Fruit fly (Drosophila melanogaster) whole organism, embryonic: ENCODE results near the gene CdGAPr.

Experiments
- Antp ChIP-seq: fragments of 200-800 bp; sonication (Bioruptor generic); optimal IDR thresholded peaks from 3 replicates; lab custom pipeline; 2016; ENCODE audit warnings: missing biosample characterization, missing genetic modification characterization
- Asciz ChIP-seq: fragments of 200-800 bp; sonication (Bioruptor generic); optimal IDR thresholded peaks from 2 replicates; lab custom pipeline; 2017; ENCODE audit warnings: missing biosample characterization, mild to moderate bottlenecking, missing genetic modification characterization, missing genetic modification reagents
- CG10147 ChIP-seq: fragments of 200-800 bp; sonication (Bioruptor generic); optimal IDR thresholded peaks from 2 replicates; lab custom pipeline; 2019; ENCODE audit warnings: missing biosample characterization, mild to moderate bottlenecking, missing genetic modification characterization, moderate library complexity
- CG15514 ChIP-seq: fragments of 200-800 bp; sonication (Bioruptor generic); optimal IDR thresholded peaks from 3 replicates; lab custom pipeline; 2017; ENCODE audit warnings: missing biosample characterization, missing genetic modification characterization, mild to moderate bottlenecking, moderate library complexity, missing genetic modification reagents
- CG15601 ChIP-seq: fragments of 200-800 bp; sonication (Bioruptor generic); optimal IDR thresholded peaks from 3 replicates; lab custom pipeline; 2019; ENCODE audit warnings: missing biosample characterization, mild to moderate bottlenecking, missing genetic modification characterization, moderate library complexity
- CG18764 ChIP-seq: fragments of 200-800 bp; sonication (Bioruptor generic); optimal IDR thresholded peaks from 3 replicates; lab custom pipeline; 2016; ENCODE audit warnings: missing biosample characterization, missing genetic modification characterization
- CG34422 ChIP-seq: fragments of 200-800 bp; sonication (Bioruptor generic); IDR thresholded peaks from 3 replicates; pipeline ENCODE4 v1.3.6; 2022; ENCODE audit warnings: missing biosample characterization, missing genetic modification characterization
- CG4404 ChIP-seq: fragments of 200-800 bp; sonication (Bioruptor generic); IDR thresholded peaks from 2 replicates; pipeline ENCODE4 v1.3.6; 2022; ENCODE audit warnings: missing biosample characterization, missing genetic modification characterization
- CG8089 ChIP-seq: fragments of 200-800 bp; sonication (Bioruptor generic); optimal IDR thresholded peaks from 3 replicates; lab custom pipeline; 2016; ENCODE audit warnings: missing biosample characterization, missing genetic modification characterization
- CG9609 ChIP-seq: fragments of 200-800 bp; sonication (Bioruptor generic); optimal IDR thresholded peaks from 3 replicates; lab custom pipeline; 2016; ENCODE audit warnings: missing biosample characterization, missing genetic modification characterization
- CG9876 ChIP-seq: fragments of 200-800 bp; sonication (Bioruptor generic); optimal IDR thresholded peaks from 2 replicates; lab custom pipeline; 2016; ENCODE audit warnings: missing biosample characterization, missing genetic modification characterization
- CkIIα-i1 ChIP-seq: fragments of 200-800 bp; sonication (Bioruptor generic); IDR thresholded peaks from 2 replicates; pipeline ENCODE4 v1.3.6; 2022; ENCODE audit warnings: missing biosample characterization, missing genetic modification characterization
- D ChIP-seq, 2 experiments: fragments of 200-800 bp in 1 of 2; fragments of >200 bp in 1 of 2; sonication (Bioruptor generic) in 1 of 2; optimal IDR thresholded peaks; 2 replicates in 1 of 2; 3 replicates in 1 of 2; lab custom pipeline; 2017; ENCODE audit warnings: mild to moderate bottlenecking in 1 of 2, missing biosample characterization in 1 of 2, missing genetic modification characterization in 1 of 2, missing genetic modification reagents in 1 of 2
- Dp ChIP-seq: fragments of 200-800 bp; sonication (Bioruptor generic); optimal IDR thresholded peaks from 2 replicates; lab custom pipeline; 2018; ENCODE audit warnings: missing biosample characterization, mild to moderate bottlenecking, missing genetic modification characterization, moderate library complexity
- Drgx ChIP-seq: fragments of 200-800 bp; sonication (Bioruptor generic); IDR thresholded peaks from 2 replicates; pipeline ENCODE4 v1.3.6; 2022; ENCODE audit warnings: missing biosample characterization, missing genetic modification characterization
- ERR ChIP-seq: fragments of 200-800 bp; sonication (Bioruptor generic); optimal IDR thresholded peaks from 2 replicates; lab custom pipeline; 2016; ENCODE audit warnings: missing biosample characterization, missing genetic modification characterization
- Eip74EF ChIP-seq, 2 experiments: fragments of 200-800 bp in 1 of 2; fragments of >200 bp in 1 of 2; sonication (Bioruptor generic) in 1 of 2; optimal IDR thresholded peaks; 2 replicates each; lab custom pipeline; 2017 to 2019; ENCODE audit warnings: missing biosample characterization in 2 of 2, missing genetic modification characterization in 2 of 2, mild to moderate bottlenecking in 1 of 2, moderate library complexity in 1 of 2
- HLH4C ChIP-seq: fragments of 200-800 bp; sonication (Bioruptor generic); IDR thresholded peaks from 3 replicates; pipeline ENCODE4 v1.3.6; 2022; ENCODE audit warnings: missing biosample characterization, missing genetic modification characterization; ENCODE audit not compliant: partially characterized antibody
- Hmx ChIP-seq: fragments of 200-800 bp; sonication (Bioruptor generic); optimal IDR thresholded peaks from 2 replicates; lab custom pipeline; 2016; ENCODE audit warnings: missing biosample characterization, missing genetic modification characterization
- Hr3 ChIP-seq: fragments of 200-800 bp; sonication (Bioruptor generic); optimal IDR thresholded peaks from 3 replicates; lab custom pipeline; 2016; ENCODE audit warnings: missing biosample characterization, missing genetic modification characterization
- Hsf ChIP-seq: fragments of 200-800 bp; sonication (Bioruptor generic); optimal IDR thresholded peaks from 3 replicates; lab custom pipeline; 2016; ENCODE audit warnings: missing biosample characterization, missing genetic modification characterization
- Lhr ChIP-seq: fragments of 200-800 bp; sonication (Bioruptor generic); optimal IDR thresholded peaks from 3 replicates; lab custom pipeline; 2017; ENCODE audit warnings: mild to moderate bottlenecking, missing biosample characterization, missing genetic modification reagents, missing genetic modification characterization
- MBD-R2 ChIP-seq: fragments of 200-800 bp; sonication (Bioruptor generic); IDR thresholded peaks from 2 replicates; pipeline ENCODE4 v1.3.6; 2022; ENCODE audit warnings: missing biosample characterization, missing genetic modification characterization
- Mes4 ChIP-seq: fragments of 200-800 bp; sonication (Bioruptor generic); optimal IDR thresholded peaks from 2 replicates; lab custom pipeline; 2016; ENCODE audit warnings: missing biosample characterization, missing genetic modification characterization
- Mrtf ChIP-seq: fragments of 200-800 bp; sonication (Bioruptor generic); IDR thresholded peaks from 3 replicates; pipeline ENCODE4 v1.3.6; 2022; ENCODE audit warnings: missing biosample characterization, missing genetic modification characterization
- Optix ChIP-seq: fragments of 200-800 bp; sonication (Bioruptor generic); IDR thresholded peaks from 3 replicates; pipeline ENCODE4 v1.3.6; 2022; ENCODE audit warnings: missing biosample characterization, missing genetic modification characterization
- PHDP ChIP-seq: fragments of 200-800 bp; sonication (Bioruptor generic); optimal IDR thresholded peaks from 3 replicates; lab custom pipeline; 2018; ENCODE audit warnings: missing biosample characterization, mild to moderate bottlenecking, missing genetic modification characterization, moderate library complexity
- Scr ChIP-seq: fragments of 200-800 bp; sonication (Bioruptor generic); IDR thresholded peaks from 2 replicates; pipeline ENCODE4 v1.3.6; 2022; ENCODE audit warnings: missing biosample characterization, missing genetic modification characterization; ENCODE audit not compliant: partially characterized antibody
- bowl ChIP-seq: fragments of 200-800 bp; sonication (Bioruptor generic); IDR thresholded peaks from 2 replicates; pipeline ENCODE4 v1.3.6; 2022; ENCODE audit warnings: missing biosample characterization, missing genetic modification characterization
- caup ChIP-seq: fragments of 200-800 bp; sonication (Bioruptor generic); optimal IDR thresholded peaks from 3 replicates; lab custom pipeline; 2017; ENCODE audit warnings: missing biosample characterization, mild to moderate bottlenecking, missing genetic modification characterization, moderate library complexity; ENCODE audit not compliant: severe bottlenecking
- crc ChIP-seq: fragments of 200-800 bp; sonication (Bioruptor generic); optimal IDR thresholded peaks from 2 replicates; lab custom pipeline; 2016; ENCODE audit warnings: missing biosample characterization, missing genetic modification characterization
- crol ChIP-seq: fragments of 200-800 bp; sonication (Bioruptor generic); IDR thresholded peaks from 2 replicates; pipeline ENCODE4 v1.3.6; 2022; ENCODE audit warnings: missing biosample characterization, missing genetic modification characterization
- disco-r ChIP-seq: fragments of 200-800 bp; sonication (Bioruptor generic); optimal IDR thresholded peaks from 2 replicates; lab custom pipeline; 2016; ENCODE audit warnings: missing biosample characterization, missing genetic modification characterization
- dmrt11E ChIP-seq: fragments of 200-800 bp; sonication (Bioruptor generic); optimal IDR thresholded peaks from 3 replicates; lab custom pipeline; 2018; ENCODE audit warnings: missing biosample characterization, mild to moderate bottlenecking, missing genetic modification characterization, moderate library complexity
- dpn ChIP-seq, 2 experiments: fragments of 200-800 bp; sonication (Bioruptor generic); optimal IDR thresholded peaks; 3 replicates each; lab custom pipeline; 2016; ENCODE audit warnings: missing biosample characterization in 2 of 2, missing genetic modification characterization in 2 of 2
- gem ChIP-seq: fragments of 200-800 bp; sonication (Bioruptor generic); optimal IDR thresholded peaks from 2 replicates; lab custom pipeline; 2019; ENCODE audit warnings: missing biosample characterization, mild to moderate bottlenecking, missing genetic modification characterization, moderate library complexity
- gt ChIP-seq: fragments of 200-800 bp; sonication (Bioruptor generic); IDR thresholded peaks from 2 replicates; pipeline ENCODE4 v1.3.6; 2022; ENCODE audit warnings: missing biosample characterization, missing genetic modification characterization
- klu ChIP-seq: fragments of 200-800 bp; sonication (Bioruptor generic); IDR thresholded peaks from 2 replicates; pipeline ENCODE4 v1.3.6; 2022; ENCODE audit warnings: missing biosample characterization, missing genetic modification characterization
- kni ChIP-seq: fragments of 200-800 bp; sonication (Bioruptor generic); optimal IDR thresholded peaks from 3 replicates; lab custom pipeline; 2017; ENCODE audit warnings: mild to moderate bottlenecking, missing biosample characterization, missing genetic modification reagents, missing genetic modification characterization
- mam ChIP-seq: fragments of 200-800 bp; sonication (Bioruptor generic); optimal IDR thresholded peaks from 3 replicates; lab custom pipeline; 2016; ENCODE audit warnings: missing biosample characterization, missing genetic modification characterization
- mirr ChIP-seq: fragments of 200-800 bp; sonication (Bioruptor generic); optimal IDR thresholded peaks from 3 replicates; lab custom pipeline; 2018; ENCODE audit warnings: missing biosample characterization, mild to moderate bottlenecking, missing genetic modification characterization
- pnt ChIP-seq: fragments of 200-800 bp; sonication (Bioruptor generic); optimal IDR thresholded peaks from 3 replicates; lab custom pipeline; 2016; ENCODE audit warnings: missing biosample characterization, missing genetic modification characterization
- pros ChIP-seq: fragments of 200-800 bp; sonication (Bioruptor generic); optimal IDR thresholded peaks from 3 replicates; lab custom pipeline; 2019; ENCODE audit warnings: missing biosample characterization, mild to moderate bottlenecking, missing genetic modification characterization, moderate library complexity
- pum ChIP-seq: fragments of 200-800 bp; sonication (Bioruptor generic); optimal IDR thresholded peaks from 2 replicates; lab custom pipeline; 2016; ENCODE audit warnings: missing biosample characterization, missing genetic modification characterization
- sens ChIP-seq: fragments of 200-800 bp; sonication (Bioruptor generic); peaks from one replicate; lab custom pipeline; 2016; ENCODE audit warnings: missing biosample characterization, missing genetic modification characterization
- tup ChIP-seq: fragments of 200-800 bp; sonication (Bioruptor generic); optimal IDR thresholded peaks from 2 replicates; lab custom pipeline; 2016; ENCODE audit warnings: missing biosample characterization, mild to moderate bottlenecking, missing genetic modification characterization, moderate library complexity
- tx ChIP-seq: fragments of 200-800 bp; sonication (Bioruptor generic); optimal IDR thresholded peaks from 2 replicates; lab custom pipeline; 2016; ENCODE audit warnings: missing biosample characterization, missing genetic modification characterization
- zfh2 ChIP-seq: fragments of 200-800 bp; sonication (Bioruptor generic); optimal IDR thresholded peaks from 2 replicates; lab custom pipeline; 2016; ENCODE audit warnings: missing biosample characterization, missing genetic modification characterization

The CdGAPr gene

dm6 chr2L:19795320-19796110 is 3.8 kb upstream of the CdGAPr start (continued):
- TF ChIP-seq CG34422 (0 out of 3 replicates have a peak, but pooled peaks have one; percentile 55), crc (GFP tag; lab: Kevin White, UChicago) (peak; percentile 11), pnt (GFP tag; lab: Kevin White, UChicago) (peak; percentile 47), CG4404 (0 out of 2 replicates have a peak, but pooled peaks have one; percentile 17), tx (GFP tag; lab: Kevin White, UChicago) (no peak), Optix (GFP tag; lab: Robert Waterston, UW) (no peak), disco-r (GFP tag; lab: Kevin White, UChicago) (peak; percentile 61), sens (GFP tag; lab: Kevin White, UChicago) (peak; percentile 87), CkIIα-i1 (GFP tag; lab: Robert Waterston, UW) (no peak), HLH4C (GFP tag; lab: Robert Waterston, UW) (peak; percentile 71), Mes4 (GFP tag; lab: Kevin White, UChicago) (peak; percentile 11), Lhr (peak; percentile 84), Hsf (peak; percentile 62), Mrtf (no peak), Dp (GFP tag; lab: Kevin White, UChicago) (peak; percentile 55), gt (GFP tag; lab: Robert Waterston, UW) (no peak), ERR (peak; percentile 28), Drgx (GFP tag; lab: Robert Waterston, UW) (no peak), zfh2 (peak; percentile 62), D (optimal IDR thresholded peaks at IDR 0.05; lab: Kevin White, UChicago) (no peak), D (GFP tag; optimal IDR thresholded peaks at IDR 0.05; lab: Kevin White, UChicago) (peak; percentile 27), CG15601 (tag; lab: Kevin White, UChicago) (peak; percentile 30), klu (GFP tag; lab: Robert Waterston, UW) (no peak), Scr (peak; percentile 87), Antp (GFP tag; lab: Kevin White, UChicago) (peak; percentile 37), CG9609 (GFP tag; lab: Kevin White, UChicago) (peak; percentile 37), CG10147 (GFP tag; lab: Kevin White, UChicago) (peak; percentile 54), pum (GFP tag; lab: Kevin White, UChicago) (peak; percentile 44), bowl (GFP tag; lab: Robert Waterston, UW) (no peak), dpn (GFP tag; optimal IDR thresholded peaks at IDR 0.05; lab: Kevin White, UChicago) (peak; percentile 43 to 45), Asciz (GFP tag; lab: Kevin White, UChicago) (no peak), PHDP (peak; percentile 40), gem (peak; percentile 58), dmrt11E (tag; lab: Kevin White, UChicago) (peak; percentile 33), pros (GFP tag; lab: Kevin White, UChicago) (no peak), tup (GFP tag; lab: Kevin White, UChicago) (peak; percentile 34), crol (GFP tag; lab: Robert Waterston, UW) (peak; percentile 95), caup (no peak), mirr (GFP tag; lab: Kevin White, UChicago) (no peak), Hmx (peak; percentile 36), Eip74EF (GFP tag; optimal IDR thresholded peaks at IDR 0.05; lab: Kevin White, UChicago) (no peak), kni (GFP tag; lab: Kevin White, UChicago) (no peak), CG8089 (GFP tag; lab: Kevin White, UChicago) (no peak), MBD-R2 (GFP tag; lab: Robert Waterston, UW) (peak; percentile 92), CG18764 (GFP tag; lab: Kevin White, UChicago) (peak; percentile 37), CG15514 (peak; percentile 66), Hr3 (peak; percentile 50), mam (GFP tag; lab: Kevin White, UChicago) (peak; percentile 51), CG9876 (GFP tag; lab: Kevin White, UChicago) (no peak)
